Fruit fly (Drosophila melanogaster): ENCODE data around the gene amd.

The amd gene

DNA sequence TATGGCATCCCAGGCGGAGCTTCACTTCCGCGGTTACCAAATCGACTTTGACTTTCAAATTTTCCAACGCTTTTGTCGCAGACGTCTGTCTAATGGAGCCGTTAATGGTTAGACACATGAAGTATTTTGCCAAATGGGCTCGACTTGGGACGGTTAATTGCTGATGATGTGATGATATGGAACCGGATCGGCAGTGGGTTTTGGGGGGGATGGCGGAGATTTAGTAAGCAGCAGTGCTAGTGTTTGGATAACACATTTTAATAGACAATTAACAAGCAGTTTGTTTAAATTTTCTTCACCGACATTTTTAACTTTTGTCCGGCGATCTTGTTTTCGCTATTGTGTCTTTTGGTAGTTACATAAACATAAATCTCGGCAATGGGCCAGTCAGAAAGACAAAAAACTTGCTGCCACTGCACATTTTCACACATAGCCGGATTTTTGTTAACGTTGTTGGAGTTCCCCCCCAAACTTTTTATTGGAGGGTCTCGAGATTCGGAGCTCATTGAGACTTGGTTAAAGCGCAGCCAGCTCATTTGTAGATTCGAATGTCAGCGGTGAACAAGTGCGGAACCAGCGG is at the start of gene amd:
Gene amd, plus strand, starts transcription at position 530 of the 580 bp plus-strand sequence.
- TF ChIP-seq vvl (GFP tag; IDR thresholded peaks at IDR 0.05) (peak; percentile 46; the same call in 1 of the 2 replicates), grn (GFP tag; optimal IDR thresholded peaks at IDR 0.05) (peak; percentile 49), br (optimal IDR thresholded peaks at IDR 0.05) (no peak), Hr3 (GFP tag; optimal IDR thresholded peaks at IDR 0.05) (no peak), pfk (GFP tag; optimal IDR thresholded peaks at IDR 0.05) (no peak), Pdp1 (GFP tag; optimal IDR thresholded peaks at IDR 0.05) (peak in 1 of 2 experiments; percentile 53), CG13424 (tag; optimal IDR thresholded peaks at IDR 0.05) (no peak), CG15269 (tag; optimal IDR thresholded peaks at IDR 0.05) (peak; percentile 10), ken (GFP tag; IDR thresholded peaks at IDR 0.05) (no peak), abd-A (tag; optimal IDR thresholded peaks at IDR 0.05) (peak; percentile 72), onecut (GFP tag; IDR thresholded peaks at IDR 0.05) (no peak), gfzf (GFP tag; optimal IDR thresholded peaks at IDR 0.05) (no peak), CG10274 (GFP tag; optimal IDR thresholded peaks at IDR 0.05) (no peak), Bgb (GFP tag; IDR thresholded peaks at IDR 0.05; ENCODE audit: partially characterized antibody) (no peak), row (GFP tag; IDR thresholded peaks at IDR 0.05) (no peak), sd (tag; optimal IDR thresholded peaks at IDR 0.05) (peak; percentile 29), Eip74EF (GFP tag; optimal IDR thresholded peaks at IDR 0.05) (peak in 1 of 2 experiments; percentile 77), croc (GFP tag; conservative IDR thresholded peaks at IDR 0.05) (no peak), Awh (GFP tag; IDR thresholded peaks at IDR 0.05) (peak; percentile 66; the same call in 1 of the 2 replicates), Deaf1 (tag; optimal IDR thresholded peaks at IDR 0.05) (no peak), cg (GFP tag; optimal IDR thresholded peaks at IDR 0.05) (no peak), slbo (GFP tag; IDR thresholded peaks at IDR 0.05) (no peak), CG31365 (tag; optimal IDR thresholded peaks at IDR 0.05) (no peak), D (optimal IDR thresholded peaks at IDR 0.05) (no peak), D (GFP tag; optimal IDR thresholded peaks at IDR 0.05) (no peak), Hey (tag; optimal IDR thresholded peaks at IDR 0.05) (no peak), crp (GFP tag; optimal IDR thresholded peaks at IDR 0.05) (no peak)

DNA sequence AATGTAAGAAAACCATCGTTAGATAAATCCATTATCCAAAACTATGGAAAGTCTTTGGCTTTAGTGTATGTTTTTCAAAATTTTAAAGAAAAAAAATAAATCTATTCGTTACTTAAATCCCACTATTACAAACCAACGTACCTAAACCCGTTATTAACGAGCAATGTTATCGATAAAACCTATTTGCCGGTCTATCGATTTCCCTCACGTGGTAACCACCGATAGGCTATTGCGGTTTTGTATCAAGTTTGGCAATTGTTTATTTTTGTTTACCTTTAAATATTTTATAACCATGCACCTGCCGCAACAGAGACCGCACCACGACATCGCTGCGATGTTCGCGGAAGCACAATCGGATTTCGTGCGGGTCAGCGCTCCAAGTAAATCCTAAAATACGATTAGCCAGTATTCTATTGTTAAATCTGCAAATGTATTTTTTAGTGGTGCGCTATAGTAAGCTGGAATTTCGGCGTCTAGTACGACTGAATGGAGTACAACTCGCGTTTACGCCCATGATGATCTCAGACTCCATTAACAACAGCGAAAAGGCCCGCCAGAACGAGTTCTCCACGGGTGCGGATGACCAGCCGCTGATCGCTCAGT is 46.8 kb upstream of the amd start, which contains the start of gene Dus4:
Gene Dus4, plus strand, starts transcription at position 206 of the 603 bp plus-strand sequence.
- TF ChIP-seq al (GFP tag; IDR thresholded peaks at IDR 0.05) (no peak), tap (tag; optimal IDR thresholded peaks at IDR 0.05) (no peak), Rfx (GFP tag; IDR thresholded peaks at IDR 0.05) (no peak), CG33213 (GFP tag; optimal IDR thresholded peaks at IDR 0.05) (no peak), Dll (GFP tag; IDR thresholded peaks at IDR 0.05; ENCODE audit: partially characterized antibody) (peak; percentile 83), tx (GFP tag; optimal IDR thresholded peaks at IDR 0.05) (no peak), org-1 (GFP tag; optimal IDR thresholded peaks at IDR 0.05) (no peak), vvl (GFP tag; IDR thresholded peaks at IDR 0.05) (no peak), Dref (GFP tag; IDR thresholded peaks at IDR 0.05) (peak; percentile 78), CG31365 (tag; optimal IDR thresholded peaks at IDR 0.05) (no peak), NC2β (GFP tag; optimal IDR thresholded peaks at IDR 0.05) (no peak), esg (GFP tag; conservative IDR thresholded peaks at IDR 0.05) (no peak), CG18619 (GFP tag; optimal IDR thresholded peaks at IDR 0.05) (no peak), CG4404 (GFP tag; IDR thresholded peaks at IDR 0.05) (no peak), vnd (GFP tag; IDR thresholded peaks at IDR 0.05; ENCODE audit: partially characterized antibody) (peak; percentile 85), amos (GFP tag; IDR thresholded peaks at IDR 0.05; ENCODE audit: partially characterized antibody) (peak; percentile 82; the same call in 1 of the 2 replicates), NfI (GFP tag; optimal IDR thresholded peaks at IDR 0.05) (no peak), CG3847 (GFP tag; IDR thresholded peaks at IDR 0.05) (no peak), knrl (GFP tag; IDR thresholded peaks at IDR 0.05; ENCODE audit: partially characterized antibody) (peak; percentile 56; the same call in 2 of the 3 replicates), CG2712 (tag; optimal IDR thresholded peaks at IDR 0.05) (no peak), NK7.1 (GFP tag; optimal IDR thresholded peaks at IDR 0.05) (no peak), CG8944 (GFP tag; optimal IDR thresholded peaks at IDR 0.05) (no peak), fu2 (GFP tag; optimal IDR thresholded peaks at IDR 0.05) (no peak), sens (GFP tag) (no peak), fd3F (GFP tag; optimal IDR thresholded peaks at IDR 0.05) (no peak)
